Fruit fly (Drosophila melanogaster): Measurements from ENCODE around the gene Tbc1d8-9.
A peak's percentile ranks its signal among the peaks of the same experiment; 100 is the strongest.

Gene Tbc1d8-9

DNA sequence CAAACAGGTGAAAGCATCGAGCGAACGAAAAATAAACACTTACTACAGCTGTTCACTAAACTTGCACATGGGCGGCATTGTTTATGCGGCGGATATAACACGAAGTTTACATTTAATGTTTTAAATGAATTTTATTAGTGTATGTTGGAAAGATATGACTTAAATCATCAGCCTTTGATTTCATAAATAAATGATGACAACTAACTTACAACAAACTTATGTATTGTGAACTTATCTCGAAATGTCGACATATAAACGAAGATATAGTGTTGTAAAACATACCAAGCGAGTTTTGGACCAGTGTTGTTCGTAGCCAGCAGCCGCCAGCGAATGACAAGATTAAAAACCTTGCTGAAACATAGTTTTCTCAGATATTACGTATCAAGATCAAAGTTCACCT lies 39.1 kb downstream of the Tbc1d8-9 start, which contains the start of the genes CG11309 and CG7632 (continued):
- TF ChIP-seq CG2202 (tag; optimal IDR thresholded peaks at IDR 0.05) = peak; percentile 100
- peak; percentile 98 for TF ChIP-seq CG3407 (GFP tag; optimal IDR thresholded peaks at IDR 0.05)
- TF ChIP-seq repo (GFP tag; optimal IDR thresholded peaks at IDR 0.05) = peak; percentile 98
- peak; percentile 94 for TF ChIP-seq CG2889 (GFP tag; IDR thresholded peaks at IDR 0.05)
- peak; percentile 100 for TF ChIP-seq Fer1 (GFP tag; optimal IDR thresholded peaks at IDR 0.05)
- TF ChIP-seq sd (tag; optimal IDR thresholded peaks at IDR 0.05) = peak; percentile 96
- TF ChIP-seq sc (optimal IDR thresholded peaks at IDR 0.05) = no peak
- TF ChIP-seq sc (GFP tag; optimal IDR thresholded peaks at IDR 0.05) = peak; percentile 99
- peak; percentile 99 for TF ChIP-seq ara (GFP tag; IDR thresholded peaks at IDR 0.05)
- TF ChIP-seq ci (GFP tag; IDR thresholded peaks at IDR 0.05) = peak; percentile 100
- peak; percentile 100 for TF ChIP-seq CG10147 (GFP tag; optimal IDR thresholded peaks at IDR 0.05)
- TF ChIP-seq Sox102F (GFP tag; optimal IDR thresholded peaks at IDR 0.05) = peak; percentile 99
- TF ChIP-seq crc (GFP tag; optimal IDR thresholded peaks at IDR 0.05) = peak; percentile 98
- TF ChIP-seq CG34224 (GFP tag; IDR thresholded peaks at IDR 0.05; ENCODE audit: partially characterized antibody) = no peak; the same call in 2 of the 3 replicates
- TF ChIP-seq Sry-β (GFP tag; optimal IDR thresholded peaks at IDR 0.05) = peak; percentile 81
- TF ChIP-seq CG12071 (GFP tag; optimal IDR thresholded peaks at IDR 0.05) = peak; percentile 100
- TF ChIP-seq hkb (optimal IDR thresholded peaks at IDR 0.05) = peak; percentile 30
- TF ChIP-seq hkb (GFP tag; IDR thresholded peaks at IDR 0.05) = peak; percentile 100
- TF ChIP-seq da (GFP tag; optimal IDR thresholded peaks at IDR 0.05) = peak; percentile 98
- TF ChIP-seq BEAF-32 (GFP tag; optimal IDR thresholded peaks at IDR 0.05) = peak; percentile 41
- no peak for TF ChIP-seq mld (GFP tag; IDR thresholded peaks at IDR 0.05; ENCODE audit: partially characterized antibody)
- TF ChIP-seq pzg (GFP tag; optimal IDR thresholded peaks at IDR 0.05) = peak; percentile 67
- no peak for TF ChIP-seq h (optimal IDR thresholded peaks at IDR 0.05)
- TF ChIP-seq H15 (GFP tag; IDR thresholded peaks at IDR 0.05) = peak; percentile 96
- peak; percentile 96 for TF ChIP-seq trh (GFP tag; optimal IDR thresholded peaks at IDR 0.05)
- peak; percentile 99 for TF ChIP-seq org-1 (GFP tag; optimal IDR thresholded peaks at IDR 0.05)
- TF ChIP-seq Vsx1 (GFP tag; optimal IDR thresholded peaks at IDR 0.05) = peak; percentile 98
- peak; percentile 75 for TF ChIP-seq CkIIα-i1 (GFP tag; IDR thresholded peaks at IDR 0.05)
- peak; percentile 99 for TF ChIP-seq MTF-1 (GFP tag; optimal IDR thresholded peaks at IDR 0.05; ENCODE audit: borderline replicate concordance)
- TF ChIP-seq Mrtf (GFP tag; IDR thresholded peaks at IDR 0.05) = peak; percentile 95
- peak; percentile 97 for TF ChIP-seq disco-r (GFP tag; optimal IDR thresholded peaks at IDR 0.05)
- TF ChIP-seq vvl (GFP tag; IDR thresholded peaks at IDR 0.05) = peak; percentile 100
- peak; percentile 100 for TF ChIP-seq CG12104 (GFP tag; optimal IDR thresholded peaks at IDR 0.05)
- TF ChIP-seq toy (GFP tag; IDR thresholded peaks at IDR 0.05) = peak; percentile 97
- TF ChIP-seq Ravus (GFP tag; IDR thresholded peaks at IDR 0.05) = peak; percentile 90
- peak; percentile 49; the same call in 1 of the 4 replicates for TF ChIP-seq Dll (GFP tag; IDR thresholded peaks at IDR 0.05; ENCODE audit: partially characterized antibody)
- TF ChIP-seq CG1024 (GFP tag; IDR thresholded peaks at IDR 0.05) = peak; percentile 95
- TF ChIP-seq Nf-YB (GFP tag; optimal IDR thresholded peaks at IDR 0.05) = peak; percentile 93
- peak; percentile 99 for TF ChIP-seq schlank (tag; optimal IDR thresholded peaks at IDR 0.05)
- peak; percentile 98 for TF ChIP-seq sima (GFP tag; optimal IDR thresholded peaks at IDR 0.05)
- TF ChIP-seq Kr (GFP tag; optimal IDR thresholded peaks at IDR 0.05) = peak; percentile 90
- peak; percentile 98 for TF ChIP-seq ash1 (GFP tag; optimal IDR thresholded peaks at IDR 0.05)
- TF ChIP-seq Hr39 (optimal IDR thresholded peaks at IDR 0.05) = no peak

DNA sequence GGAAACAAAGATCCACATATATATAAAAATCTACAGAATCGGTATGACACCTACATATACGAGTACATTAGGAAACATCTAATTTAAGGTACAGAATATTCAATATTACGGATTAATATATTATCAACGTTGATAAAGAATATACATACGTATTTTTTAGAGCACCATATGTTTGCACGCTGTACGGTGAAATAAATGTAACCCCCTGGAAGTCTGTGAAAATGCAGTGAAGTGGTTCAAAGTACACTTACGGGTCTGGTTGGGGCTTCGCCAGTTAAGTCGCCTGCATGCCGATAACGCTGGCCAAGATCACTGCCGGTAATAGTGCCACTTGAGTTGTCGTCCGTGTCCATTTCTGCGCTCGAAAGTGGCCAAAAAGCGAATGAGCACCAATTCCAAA lies 39.9 kb downstream of the Tbc1d8-9 start:
- TF ChIP-seq sug (tag; optimal IDR thresholded peaks at IDR 0.05) (peak; percentile 31), grn (GFP tag; optimal IDR thresholded peaks at IDR 0.05) (peak; percentile 17), CG32532 (GFP tag; IDR thresholded peaks at IDR 0.05) (0 out of 2 replicates have a peak, but pooled peaks have one; percentile 9), tin (GFP tag; optimal IDR thresholded peaks at IDR 0.05) (no peak), NC2β (GFP tag; optimal IDR thresholded peaks at IDR 0.05) (no peak), CG14014 (GFP tag; IDR thresholded peaks at IDR 0.05) (peak; percentile 21; the same call in 1 of the 2 replicates), sens (GFP tag) (peak; percentile 48), GATAe (GFP tag; conservative IDR thresholded peaks at IDR 0.05) (peak; percentile 75)
